Worm (Caenorhabditis elegans) whole organism, L1 larva: ENCODE results near the gene acl-6.

Source experiments
- dsc-1 ChIP-seq: sonication (generic microtip); optimal IDR thresholded peaks from 2 replicates; lab custom pipeline; 2016; ENCODE audit warnings: mild to moderate bottlenecking, missing genetic modification characterization, missing compliant biosample characterization
- ets-5 ChIP-seq: fragments of 200-800 bp; sonication (Bioruptor generic); IDR thresholded peaks from 2 replicates; pipeline ENCODE4 v1.3.6; 2022; ENCODE audit warnings: missing genetic modification characterization, missing compliant biosample characterization
- hlh-17 ChIP-seq: fragments of 200-800 bp; sonication (Bioruptor generic); optimal IDR thresholded peaks from 2 replicates; lab custom pipeline; 2018; ENCODE audit warnings: missing genetic modification characterization, mild to moderate bottlenecking, missing compliant biosample characterization, moderate library complexity, borderline replicate concordance
- nhr-237 ChIP-seq: fragments of 150-350 bp; optimal IDR thresholded peaks from 2 replicates; lab custom pipeline; 2014; ENCODE audit warnings: missing biosample characterization, missing genetic modification characterization
- tbx-2 ChIP-seq: sonication (generic microtip); optimal IDR thresholded peaks from 2 replicates; lab custom pipeline; 2016; ENCODE audit warnings: missing genetic modification characterization, missing compliant biosample characterization
- unc-62 ChIP-seq: fragments of 150-350 bp; optimal IDR thresholded peaks from 2 replicates; lab custom pipeline; 2014; ENCODE audit warnings: missing biosample characterization, missing genetic modification reagents, missing genetic modification characterization
- ztf-4 ChIP-seq: fragments of 150-350 bp; optimal IDR thresholded peaks from 2 replicates; lab custom pipeline; 2014; ENCODE audit warnings: missing biosample characterization, missing genetic modification characterization

DNA sequence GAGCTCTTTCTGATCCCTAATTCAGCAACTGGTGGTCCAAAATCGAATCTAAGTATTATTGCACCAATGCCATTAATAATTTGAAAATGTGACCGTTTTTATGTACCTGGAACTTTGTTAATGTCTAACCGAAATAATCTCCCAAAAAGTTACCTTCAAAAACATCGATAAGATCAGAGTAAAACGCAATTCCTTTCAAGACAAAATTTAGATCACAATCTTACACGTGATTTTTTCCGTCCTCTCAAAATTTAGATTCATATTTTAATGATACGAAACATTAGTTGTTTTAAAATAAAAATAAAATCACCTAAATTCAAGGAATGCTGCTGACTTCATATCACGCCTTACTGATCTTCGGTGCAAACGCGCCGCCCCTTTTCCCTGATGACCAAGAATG is 6.8 kb upstream of the acl-6 start:
- TF ChIP-seq ets-5 (GFP tag; lab: Robert Waterston, UW) (no peak), tbx-2 (tag; lab: Kevin White, UChicago) (no peak), nhr-237 (tag; lab: Kevin White, UChicago) (no peak), dsc-1 (tag; lab: Kevin White, UChicago) (no peak), ztf-4 (tag; lab: Kevin White, UChicago) (no peak), hlh-17 (GFP tag; lab: Kevin White, UChicago) (no peak), unc-62 (GFP tag; lab: Kevin White, UChicago) (no peak)
